Worm (Caenorhabditis elegans): ENCODE measurements around the gene dot-1.3.

DNA sequence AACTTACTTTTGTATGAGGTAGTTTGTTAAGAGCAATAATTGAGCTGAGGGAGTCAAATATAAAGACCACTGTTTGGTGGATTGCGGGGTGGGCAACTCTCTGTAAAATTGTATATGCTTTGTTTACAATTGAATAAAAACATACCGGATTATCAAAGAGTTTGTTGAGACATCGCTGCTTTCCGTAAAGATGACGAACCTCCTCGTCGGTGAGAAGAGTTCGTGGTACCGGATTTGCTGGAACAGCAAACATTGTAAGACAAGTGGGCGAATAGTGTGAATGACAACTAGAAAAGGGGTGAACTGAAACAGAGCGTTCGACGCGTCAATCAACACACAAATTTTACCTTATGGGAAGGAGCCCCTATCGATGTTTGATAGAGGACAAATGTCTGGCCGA is 6.3 kb downstream of the dot-1.3 start, which contains the start of gene W06D11.2:
- TF ChIP-seq W03F9.2 (tag; optimal IDR thresholded peaks at IDR 0.05): no peak
- TF ChIP-seq him-1 (tag; optimal IDR thresholded peaks at IDR 0.05): no peak

Data from whole organism, L4/young adult.